Fruit fly (Drosophila melanogaster) whole organism, prepupa: Measurements from ENCODE around the gene CG17721.

Experiments
- Blimp-1 ChIP-seq: fragments of 200-800 bp; sonication (Bioruptor generic); optimal IDR thresholded peaks from 3 replicates; lab custom pipeline; 2017; ENCODE audit warnings: missing biosample characterization, missing genetic modification characterization, mild to moderate bottlenecking, moderate library complexity, missing genetic modification reagents
- CG10631 ChIP-seq: fragments of 200-800 bp; sonication (Bioruptor generic); optimal IDR thresholded peaks from 2 replicates; lab custom pipeline; 2016; ENCODE audit warnings: missing biosample characterization, missing genetic modification characterization
- CG11294 ChIP-seq: fragments of 200-800 bp; sonication (Bioruptor generic); IDR thresholded peaks from 2 replicates; pipeline ENCODE4 v1.3.6; 2022; ENCODE audit warnings: missing biosample characterization, missing genetic modification characterization
- CG11762 ChIP-seq: fragments of 200-800 bp; sonication (Bioruptor generic); optimal IDR thresholded peaks from 3 replicates; lab custom pipeline; 2016; ENCODE audit warnings: missing biosample characterization, missing genetic modification characterization; ENCODE audit not compliant: insufficient read depth
- CG16779 ChIP-seq: fragments of 200-800 bp; sonication (Bioruptor generic); optimal IDR thresholded peaks from 3 replicates; lab custom pipeline; 2017; ENCODE audit warnings: missing biosample characterization, mild to moderate bottlenecking, missing genetic modification characterization
- CG3032 ChIP-seq: fragments of 200-800 bp; optimal IDR thresholded peaks from 2 replicates; lab custom pipeline; 2019; ENCODE audit warnings: missing biosample characterization, mild to moderate bottlenecking, missing genetic modification characterization, moderate library complexity
- CG31627 ChIP-seq: fragments of 200-800 bp; sonication (Bioruptor generic); optimal IDR thresholded peaks from 3 replicates; lab custom pipeline; 2016; ENCODE audit warnings: missing biosample characterization, missing genetic modification characterization
- CG32006 ChIP-seq: fragments of 200-800 bp; sonication (Bioruptor generic); optimal IDR thresholded peaks from 3 replicates; lab custom pipeline; 2017; ENCODE audit warnings: missing biosample characterization, mild to moderate bottlenecking, missing genetic modification characterization
- CG34406 ChIP-seq: fragments of 200-800 bp; sonication (Bioruptor generic); optimal IDR thresholded peaks from 3 replicates; lab custom pipeline; 2016; ENCODE audit warnings: missing biosample characterization, missing genetic modification characterization
- CG4318 ChIP-seq: fragments of 200-800 bp; sonication (Bioruptor generic); optimal IDR thresholded peaks from 3 replicates; lab custom pipeline; 2017; ENCODE audit warnings: missing biosample characterization, mild to moderate bottlenecking, missing genetic modification characterization
- CG6163 ChIP-seq: fragments of 200-800 bp; sonication (Bioruptor generic); IDR thresholded peaks from 3 replicates; pipeline ENCODE4 v1.3.6; 2022; ENCODE audit warnings: missing biosample characterization, missing genetic modification characterization
- CG6276 ChIP-seq: fragments of 200-800 bp; sonication (Bioruptor generic); optimal IDR thresholded peaks from 2 replicates; lab custom pipeline; 2017; ENCODE audit warnings: missing biosample characterization, mild to moderate bottlenecking, missing genetic modification characterization
- CG6792 ChIP-seq: fragments of 200-800 bp; sonication (Bioruptor generic); optimal IDR thresholded peaks from 3 replicates; lab custom pipeline; 2016; ENCODE audit warnings: missing biosample characterization, missing genetic modification characterization
- CG6854 ChIP-seq: fragments of 200-800 bp; sonication (Bioruptor generic); optimal IDR thresholded peaks from 2 replicates; lab custom pipeline; 2017; ENCODE audit warnings: missing biosample characterization, mild to moderate bottlenecking, missing genetic modification characterization
- CG7368 ChIP-seq: fragments of 200-800 bp; sonication (Bioruptor generic); optimal IDR thresholded peaks from 3 replicates; lab custom pipeline; 2016; ENCODE audit warnings: missing biosample characterization, missing genetic modification characterization
- CG8119 ChIP-seq: fragments of 200-800 bp; sonication (Bioruptor generic); IDR thresholded peaks from 3 replicates; pipeline ENCODE4 v1.3.6; 2022; ENCODE audit warnings: missing biosample characterization, missing genetic modification characterization
- CG8319 ChIP-seq: fragments of 200-800 bp; sonication (Bioruptor generic); optimal IDR thresholded peaks from 3 replicates; lab custom pipeline; 2016; ENCODE audit warnings: missing biosample characterization, missing genetic modification characterization
- CG9139 ChIP-seq: fragments of 200-800 bp; sonication (Bioruptor generic); optimal IDR thresholded peaks from 3 replicates; lab custom pipeline; 2017; ENCODE audit warnings: missing biosample characterization, mild to moderate bottlenecking, missing genetic modification characterization
- Eip75B ChIP-seq: fragments of 200-800 bp; sonication (Bioruptor generic); optimal IDR thresholded peaks from 3 replicates; lab custom pipeline; 2016; ENCODE audit warnings: missing biosample characterization, missing genetic modification characterization
- Eip78C ChIP-seq: fragments of 200-800 bp; sonication (Bioruptor generic); peaks from one replicate; lab custom pipeline; 2016; ENCODE audit warnings: missing biosample characterization, missing genetic modification characterization
- Eip93F ChIP-seq: fragments of 200-800 bp; sonication (Bioruptor generic); optimal IDR thresholded peaks from 2 replicates; lab custom pipeline; 2016; ENCODE audit warnings: missing biosample characterization, mild to moderate bottlenecking, missing genetic modification characterization
- Ets21C ChIP-seq: fragments of 200-800 bp; sonication (Bioruptor generic); optimal IDR thresholded peaks from 3 replicates; lab custom pipeline; 2016; ENCODE audit warnings: missing biosample characterization, missing genetic modification characterization
- Gug ChIP-seq: fragments of 200-800 bp; sonication (Bioruptor generic); IDR thresholded peaks from 2 replicates; pipeline ENCODE4 v1.3.6; 2022; ENCODE audit warnings: missing biosample characterization, missing genetic modification characterization
- Hr38 ChIP-seq: sonication (Bioruptor generic); optimal IDR thresholded peaks from 2 replicates; lab custom pipeline; 2016; ENCODE audit warnings: missing biosample characterization, missing genetic modification characterization
- Hr39 ChIP-seq: fragments of 200-800 bp; sonication (Bioruptor generic); optimal IDR thresholded peaks from 2 replicates; lab custom pipeline; 2016; ENCODE audit warnings: missing biosample characterization, missing genetic modification characterization
- Hr4 ChIP-seq: fragments of 200-800 bp; sonication (Bioruptor generic); optimal IDR thresholded peaks from 3 replicates; lab custom pipeline; 2016; ENCODE audit warnings: missing biosample characterization, missing genetic modification characterization
- Lpt ChIP-seq: fragments of 200-800 bp; sonication (Bioruptor generic); optimal IDR thresholded peaks from 3 replicates; lab custom pipeline; 2016; ENCODE audit warnings: missing biosample characterization, missing genetic modification characterization
- Met ChIP-seq: fragments of 200-800 bp; sonication (Bioruptor generic); optimal IDR thresholded peaks from 3 replicates; lab custom pipeline; 2016; ENCODE audit warnings: missing biosample characterization, missing genetic modification characterization
- OdsH ChIP-seq: fragments of 200-800 bp; sonication (Bioruptor generic); optimal IDR thresholded peaks from 3 replicates; lab custom pipeline; 2016; ENCODE audit warnings: missing biosample characterization, missing genetic modification characterization
- Smox ChIP-seq: fragments of 200-800 bp; sonication (Bioruptor generic); optimal IDR thresholded peaks from 3 replicates; lab custom pipeline; 2016; ENCODE audit warnings: missing biosample characterization, missing genetic modification characterization
- Sox102F ChIP-seq: fragments of 200-800 bp; sonication (Bioruptor generic); optimal IDR thresholded peaks from 2 replicates; lab custom pipeline; 2016; ENCODE audit warnings: missing biosample characterization, mild to moderate bottlenecking, missing genetic modification characterization
- Sox14 ChIP-seq: fragments of 200-800 bp; sonication (Bioruptor generic); optimal IDR thresholded peaks from 3 replicates; lab custom pipeline; 2016; ENCODE audit warnings: missing biosample characterization, missing genetic modification characterization
- Sox15 ChIP-seq: fragments of 200-800 bp; sonication (Bioruptor generic); optimal IDR thresholded peaks from 3 replicates; lab custom pipeline; 2016; ENCODE audit warnings: missing biosample characterization, missing genetic modification characterization
- achi ChIP-seq: fragments of 200-800 bp; sonication (Bioruptor generic); optimal IDR thresholded peaks from 3 replicates; lab custom pipeline; 2016; ENCODE audit warnings: missing biosample characterization, missing genetic modification characterization
- cyc ChIP-seq: fragments of 200-800 bp; sonication (Bioruptor generic); optimal IDR thresholded peaks from 3 replicates; lab custom pipeline; 2016; ENCODE audit warnings: missing biosample characterization, missing genetic modification characterization
- dac ChIP-seq: fragments of 200-800 bp; sonication (Bioruptor generic); optimal IDR thresholded peaks from 2 replicates; lab custom pipeline; 2017; ENCODE audit warnings: missing biosample characterization, mild to moderate bottlenecking, missing genetic modification characterization
- eg ChIP-seq: fragments of 200-800 bp; sonication (Bioruptor generic); IDR thresholded peaks from 3 replicates; pipeline ENCODE4 v1.3.6; 2022; ENCODE audit warnings: missing biosample characterization, missing genetic modification characterization
- fd59A ChIP-seq: fragments of 200-800 bp; sonication (Bioruptor generic); optimal IDR thresholded peaks from 2 replicates; lab custom pipeline; 2017; ENCODE audit warnings: missing biosample characterization, mild to moderate bottlenecking, missing genetic modification characterization, missing genetic modification reagents
- fkh ChIP-seq: fragments of 200-800 bp; sonication (Bioruptor generic); optimal IDR thresholded peaks from 3 replicates; lab custom pipeline; 2017; ENCODE audit warnings: missing biosample characterization, mild to moderate bottlenecking, missing genetic modification characterization, moderate library complexity
- net ChIP-seq: fragments of 200-800 bp; sonication (Bioruptor generic); optimal IDR thresholded peaks from 3 replicates; lab custom pipeline; 2016; ENCODE audit warnings: missing biosample characterization, missing genetic modification characterization
- pdm3 ChIP-seq: fragments of 200-800 bp; sonication (Bioruptor generic); optimal IDR thresholded peaks from 3 replicates; lab custom pipeline; 2016; ENCODE audit warnings: missing biosample characterization, missing genetic modification characterization
- salr ChIP-seq, 2 experiments: fragments of 200-800 bp; sonication (Bioruptor generic); optimal IDR thresholded peaks; 3 replicates each; lab custom pipeline; 2016 to 2018; ENCODE audit warnings: missing biosample characterization in 2 of 2, missing genetic modification characterization in 2 of 2, mild to moderate bottlenecking in 1 of 2
- spab ChIP-seq: fragments of 200-800 bp; sonication (Bioruptor generic); optimal IDR thresholded peaks from 2 replicates; lab custom pipeline; 2017; ENCODE audit warnings: missing biosample characterization, mild to moderate bottlenecking, missing genetic modification characterization, missing genetic modification reagents
- ss ChIP-seq, 2 experiments: fragments of 200-800 bp; sonication (Bioruptor generic); optimal IDR thresholded peaks; 2 replicates in 1 of 2; 3 replicates in 1 of 2; lab custom pipeline; 2017 to 2018; ENCODE audit warnings: mild to moderate bottlenecking in 2 of 2, missing biosample characterization in 2 of 2, missing genetic modification characterization in 2 of 2, moderate library complexity in 1 of 2
- svp ChIP-seq: fragments of 200-800 bp; sonication (Bioruptor generic); peaks from one replicate; lab custom pipeline; 2016; ENCODE audit warnings: missing biosample characterization, missing genetic modification characterization
- topi ChIP-seq: fragments of 200-800 bp; sonication (Bioruptor generic); optimal IDR thresholded peaks from 3 replicates; lab custom pipeline; 2016; ENCODE audit warnings: missing biosample characterization, missing genetic modification characterization
- vri ChIP-seq: fragments of 200-800 bp; sonication (Bioruptor generic); optimal IDR thresholded peaks from 3 replicates; lab custom pipeline; 2016; ENCODE audit warnings: missing biosample characterization, mild to moderate bottlenecking, missing genetic modification characterization

Gene CG17721

dm6 chr3R:11214449-11214950, 20.4 kb upstream of the CG17721 start, which contains the start of gene ZnT86D (continued):
- TF ChIP-seq CG8119 (GFP tag; lab: Robert Waterston, UW) (peak; percentile 51; the same call in 2 of the 3 replicates), Hr38 (no peak), CG11294 (GFP tag; lab: Robert Waterston, UW) (peak; percentile 47; the same call in 1 of the 2 replicates), CG3032 (tag; lab: Kevin White, UChicago) (peak; percentile 71), Eip93F (GFP tag; lab: Kevin White, UChicago) (no peak), cyc (peak; percentile 76), Sox15 (GFP tag; lab: Kevin White, UChicago) (peak; percentile 25), CG32006 (GFP tag; lab: Kevin White, UChicago) (peak; percentile 74), Lpt (GFP tag; lab: Kevin White, UChicago) (no peak), eg (GFP tag; lab: Robert Waterston, UW) (peak; percentile 61), Smox (GFP tag; lab: Kevin White, UChicago) (peak; percentile 65), CG10631 (peak; percentile 76), CG6163 (0 out of 3 replicates have a peak, but pooled peaks have one; percentile 29), dac (peak; percentile 22), CG7368 (no peak), spab (GFP tag; lab: Kevin White, UChicago) (no peak), achi (GFP tag; lab: Kevin White, UChicago) (peak; percentile 64), Hr4 (peak; percentile 87), Eip78C (peak; percentile 85)

- TF ChIP-seq net (GFP tag; lab: Kevin White, UChicago) (peak; percentile 88), Sox102F (GFP tag; lab: Kevin White, UChicago) (peak; percentile 89), Eip78C (peak; percentile 96), svp (GFP tag; lab: Kevin White, UChicago) (no peak), topi (peak; percentile 86), CG11294 (GFP tag; lab: Robert Waterston, UW) (0 out of 2 replicates have a peak, but pooled peaks have one; percentile 36), CG6854 (GFP tag; lab: Kevin White, UChicago) (peak; percentile 97), Hr39 (GFP tag; lab: Kevin White, UChicago) (peak; percentile 84), spab (GFP tag; lab: Kevin White, UChicago) (peak; percentile 57), salr (GFP tag; optimal IDR thresholded peaks at IDR 0.05; lab: Kevin White, UChicago) (peak in 1 of 2 experiments; percentile 84), Gug (GFP tag; lab: Robert Waterston, UW) (no peak), OdsH (GFP tag; lab: Kevin White, UChicago) (peak; percentile 85), pdm3 (peak; percentile 82), Sox14 (GFP tag; lab: Kevin White, UChicago) (peak; percentile 83), fkh (GFP tag; lab: Kevin White, UChicago) (peak; percentile 94), Hr38 (no peak), Eip75B (peak; percentile 85), fd59A (GFP tag; lab: Kevin White, UChicago) (peak; percentile 57), CG8319 (GFP tag; lab: Kevin White, UChicago) (peak; percentile 78), CG3032 (tag; lab: Kevin White, UChicago) (peak; percentile 72), Eip93F (GFP tag; lab: Kevin White, UChicago) (no peak), CG34406 (GFP tag; lab: Kevin White, UChicago) (peak; percentile 82), vri (GFP tag; lab: Kevin White, UChicago) (peak; percentile 87), Blimp-1 (peak; percentile 67), CG7368 (peak; percentile 88), CG6163 (peak; percentile 77; the same call in 2 of the 3 replicates), CG32006 (GFP tag; lab: Kevin White, UChicago) (peak; percentile 56), Met (peak; percentile 89), CG31627 (GFP tag; lab: Kevin White, UChicago) (peak; percentile 85), Ets21C (peak; percentile 64), CG16779 (tag; lab: Kevin White, UChicago) (peak; percentile 71), CG4318 (GFP tag; lab: Kevin White, UChicago) (no peak), CG6792 (peak; percentile 77), cyc (peak; percentile 88), CG9139 (peak; percentile 75), eg (GFP tag; lab: Robert Waterston, UW) (peak; percentile 82), CG11762 (peak; percentile 60), ss (GFP tag; optimal IDR thresholded peaks at IDR 0.05; lab: Kevin White, UChicago) (peak; percentile 71 to 86), Smox (GFP tag; lab: Kevin White, UChicago) (peak; percentile 74), Sox15 (GFP tag; lab: Kevin White, UChicago) (peak; percentile 47), CG6276 (GFP tag; lab: Kevin White, UChicago) (no peak), CG8119 (GFP tag; lab: Robert Waterston, UW) (0 out of 3 replicates have a peak, but pooled peaks have one; percentile 42), dac (peak; percentile 64)
These were observed 18.7 kb upstream of the CG17721 start, which contains the start of the genes RpS25 and CG4820 for dm6 chr3R:11216156-11216630. TSS of gene RpS25 (minus strand) at chr3R:11216287. TSS of gene CG4820 (plus strand) at chr3R:11216535.
